Worm (Caenorhabditis elegans) whole organism, midembryonic: Measurements from ENCODE around the gene C11D2.3.

Experiments
- T22C8.4 ChIP-seq: fragments of 200-800 bp; sonication (Bioruptor generic); IDR thresholded peaks from 2 replicates; pipeline ENCODE4 v1.3.6; 2022; ENCODE audit warnings: missing genetic modification characterization, missing compliant biosample characterization
- cog-1 ChIP-seq: sonication (generic microtip); optimal IDR thresholded peaks from 2 replicates; lab custom pipeline; 2016; ENCODE audit warnings: missing genetic modification characterization, missing compliant biosample characterization
- flt-1 ChIP-seq: fragments of 200-800 bp; sonication (Bioruptor generic); IDR thresholded peaks from 2 replicates; pipeline ENCODE4 v1.3.6; 2022; ENCODE audit warnings: missing genetic modification characterization, missing compliant biosample characterization
- klf-2 ChIP-seq: fragments of 200-800 bp; sonication (Bioruptor generic); conservative IDR thresholded peaks from 2 replicates; pipeline ENCODE4 v1.3.6; 2022; ENCODE audit warnings: missing genetic modification reagents, missing genetic modification characterization, missing compliant biosample characterization
- med-1 ChIP-seq: sonication (generic microtip); optimal IDR thresholded peaks from 2 replicates; lab custom pipeline; 2017; ENCODE audit warnings: missing genetic modification characterization, mild to moderate bottlenecking, missing compliant biosample characterization, antibody characterized with exemption, missing genetic modification reagents; ENCODE audit not compliant: insufficient read depth
- ref-1 ChIP-seq: fragments of 200-800 bp; sonication (Bioruptor generic); conservative IDR thresholded peaks from 2 replicates; pipeline ENCODE4 v1.3.6; 2022; ENCODE audit warnings: missing genetic modification reagents, missing genetic modification characterization, missing compliant biosample characterization
- tab-1 ChIP-seq: fragments of 200-800 bp; sonication (Bioruptor generic); IDR thresholded peaks from 2 replicates; pipeline ENCODE4 v1.3.6; 2022; ENCODE audit warnings: missing genetic modification characterization, missing compliant biosample characterization
- ztf-23 ChIP-seq: fragments of 200-800 bp; sonication (Bioruptor generic); IDR thresholded peaks from 2 replicates; pipeline ENCODE4 v1.3.6; 2022; ENCODE audit warnings: missing genetic modification reagents, missing genetic modification characterization, missing compliant biosample characterization
- ztf-29 ChIP-seq: fragments of 200-800 bp; sonication (Bioruptor generic); IDR thresholded peaks from 2 replicates; pipeline ENCODE4 v1.3.6; 2022; ENCODE audit warnings: missing genetic modification reagents, missing genetic modification characterization, missing compliant biosample characterization

C11D2.3 gene

ce11 chrIV:6185578-6185977, 34.0 kb downstream of the C11D2.3 start, which contains the start of gene asp-9:
TSS of gene asp-9 (plus strand) at chrIV:6185889.
- TF ChIP-seq ref-1 (GFP tag; lab: Robert Waterston, UW), result no peak
- no peak for TF ChIP-seq ztf-29 (GFP tag; lab: Robert Waterston, UW)
- no peak for TF ChIP-seq med-1
- no peak for TF ChIP-seq cog-1
- TF ChIP-seq flt-1 (GFP tag; lab: Robert Waterston, UW), result no peak
- no peak for TF ChIP-seq ztf-23 (GFP tag; lab: Robert Waterston, UW)
- no peak for TF ChIP-seq tab-1 (GFP tag; lab: Robert Waterston, UW)
- TF ChIP-seq klf-2 (GFP tag; lab: Robert Waterston, UW), result no peak
- TF ChIP-seq T22C8.4 (GFP tag; lab: Robert Waterston, UW), result no peak

ce11 chrIV:6187160-6187559, 35.5 kb downstream of the C11D2.3 start:
- TF ChIP-seq ref-1 (GFP tag; lab: Robert Waterston, UW) (no peak), ztf-23 (GFP tag; lab: Robert Waterston, UW) (no peak), klf-2 (GFP tag; lab: Robert Waterston, UW) (no peak), tab-1 (GFP tag; lab: Robert Waterston, UW) (no peak), flt-1 (GFP tag; lab: Robert Waterston, UW) (no peak), ztf-29 (GFP tag; lab: Robert Waterston, UW) (no peak)

- TF ChIP-seq tab-1 (GFP tag; lab: Robert Waterston, UW) (no peak), flt-1 (GFP tag; lab: Robert Waterston, UW) (no peak), ztf-29 (GFP tag; lab: Robert Waterston, UW) (no peak), cog-1 (no peak), ztf-23 (GFP tag; lab: Robert Waterston, UW) (no peak), ref-1 (GFP tag; lab: Robert Waterston, UW) (no peak), med-1 (no peak), klf-2 (GFP tag; lab: Robert Waterston, UW) (no peak), T22C8.4 (GFP tag; lab: Robert Waterston, UW) (no peak)
Observed at ce11 chrIV:6200249-6200648, 48.6 kb downstream of the C11D2.3 start.

ce11 chrIV:6201769-6202168, 50.2 kb downstream of the C11D2.3 start, which contains the start of gene tkr-2:
TSS of gene tkr-2 (plus strand) at chrIV:6202069.
- TF ChIP-seq tab-1 (GFP tag; lab: Robert Waterston, UW) (no peak), cog-1 (no peak), flt-1 (GFP tag; lab: Robert Waterston, UW) (no peak), ztf-29 (GFP tag; lab: Robert Waterston, UW) (no peak), ref-1 (GFP tag; lab: Robert Waterston, UW) (no peak), med-1 (no peak), klf-2 (GFP tag; lab: Robert Waterston, UW) (no peak), T22C8.4 (GFP tag; lab: Robert Waterston, UW) (no peak), ztf-23 (GFP tag; lab: Robert Waterston, UW) (no peak)
